Fruit fly (Drosophila melanogaster): ENCODE measurements around the gene CG14312.
A peak's percentile ranks its signal among the peaks of the same experiment; 100 is the strongest.

CG14312 gene

DNA sequence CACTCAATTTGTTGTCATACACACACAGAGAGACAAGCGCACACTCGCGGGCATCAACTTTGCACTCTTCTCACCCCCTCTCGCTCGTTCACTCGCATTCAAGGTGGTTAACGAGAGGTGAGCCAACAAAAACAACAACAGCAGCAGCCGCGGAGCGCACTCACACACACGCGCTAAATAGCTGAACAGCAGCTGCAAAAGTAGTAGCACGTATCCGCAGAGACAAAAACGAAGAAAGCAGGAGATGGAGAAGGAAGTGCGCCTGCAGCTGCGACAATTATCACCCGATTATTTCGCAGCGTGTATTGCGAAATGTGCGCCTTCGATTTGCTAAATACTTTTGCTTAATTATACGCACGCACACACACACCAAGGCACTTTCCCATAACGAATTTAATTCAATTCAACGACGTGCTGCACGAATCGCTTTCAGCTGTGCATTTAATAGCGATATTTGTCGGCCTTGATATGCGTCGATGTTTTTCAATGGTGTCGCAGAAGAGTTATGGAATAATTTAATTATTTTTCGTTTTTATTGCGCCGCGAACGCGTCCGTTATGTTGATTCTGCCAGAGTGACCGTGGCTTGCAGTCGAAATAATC is 15.1 kb upstream of the CG14312 start (continued):
- TF ChIP-seq CG1529 (GFP tag; optimal IDR thresholded peaks at IDR 0.05) (no peak), Camta (GFP tag; optimal IDR thresholded peaks at IDR 0.05) (no peak), pnt (GFP tag; optimal IDR thresholded peaks at IDR 0.05) (peak; percentile 18), pan (optimal IDR thresholded peaks at IDR 0.05) (no peak), pan (GFP tag; optimal IDR thresholded peaks at IDR 0.05 in 1 of 2, IDR thresholded peaks at IDR 0.05 in 1 of 2) (peak in 1 of 2 experiments; percentile 17), CG7786 (GFP tag; optimal IDR thresholded peaks at IDR 0.05) (no peak), ttk (GFP tag; IDR thresholded peaks at IDR 0.05) (peak; percentile 39; the same call in 1 of the 2 replicates), repo (GFP tag; optimal IDR thresholded peaks at IDR 0.05) (no peak), her (GFP tag; optimal IDR thresholded peaks at IDR 0.05) (peak; percentile 38), HmgD (GFP tag; optimal IDR thresholded peaks at IDR 0.05) (peak; percentile 64), wdn (GFP tag; IDR thresholded peaks at IDR 0.05) (no peak), CG15696 (tag; optimal IDR thresholded peaks at IDR 0.05) (no peak), ken (GFP tag; IDR thresholded peaks at IDR 0.05) (no peak; the same call in 2 of the 3 replicates), E2f2 (GFP tag; IDR thresholded peaks at IDR 0.05) (no peak), mam (GFP tag; optimal IDR thresholded peaks at IDR 0.05) (peak; percentile 25), Six4 (GFP tag; optimal IDR thresholded peaks at IDR 0.05) (no peak), NfI (GFP tag; optimal IDR thresholded peaks at IDR 0.05) (peak; percentile 14), CG6175 (GFP tag; IDR thresholded peaks at IDR 0.05) (0 out of 3 replicates have a peak, but pooled peaks have one; percentile 32), danr (GFP tag; IDR thresholded peaks at IDR 0.05) (no peak), slp2 (GFP tag; optimal IDR thresholded peaks at IDR 0.05) (no peak), CG34422 (GFP tag; IDR thresholded peaks at IDR 0.05) (peak; percentile 80; the same call in 2 of the 3 replicates), CG4360 (GFP tag; IDR thresholded peaks at IDR 0.05) (peak; percentile 95), Rx (GFP tag; IDR thresholded peaks at IDR 0.05) (no peak), CG8924 (tag; optimal IDR thresholded peaks at IDR 0.05) (no peak), ranshi (GFP tag; IDR thresholded peaks at IDR 0.05) (no peak), lab (GFP tag; optimal IDR thresholded peaks at IDR 0.05) (no peak), CG5953 (GFP tag; IDR thresholded peaks at IDR 0.05) (no peak), CG32767 (GFP tag; IDR thresholded peaks at IDR 0.05) (no peak), HLH3B (GFP tag; IDR thresholded peaks at IDR 0.05) (no peak; the same call in 1 of the 2 replicates), Mrtf (GFP tag; IDR thresholded peaks at IDR 0.05) (no peak), CG10959 (GFP tag; IDR thresholded peaks at IDR 0.05) (no peak), D19A (tag; optimal IDR thresholded peaks at IDR 0.05) (no peak), br (optimal IDR thresholded peaks at IDR 0.05) (no peak), CG4404 (GFP tag; IDR thresholded peaks at IDR 0.05) (no peak), Aef1 (GFP tag; IDR thresholded peaks at IDR 0.05) (peak; percentile 72), lov (optimal IDR thresholded peaks at IDR 0.05) (no peak), lov (GFP tag; IDR thresholded peaks at IDR 0.05) (no peak), hb (GFP tag; IDR thresholded peaks at IDR 0.05; ENCODE audit: partially characterized antibody) (no peak), unpg (GFP tag; optimal IDR thresholded peaks at IDR 0.05) (peak; percentile 3), Ada2b (GFP tag; IDR thresholded peaks at IDR 0.05) (no peak), vfl (GFP tag; optimal IDR thresholded peaks at IDR 0.05) (no peak), CG32532 (GFP tag; IDR thresholded peaks at IDR 0.05) (peak; percentile 56), Fer1 (GFP tag; optimal IDR thresholded peaks at IDR 0.05) (no peak), NC2α (GFP tag; optimal IDR thresholded peaks at IDR 0.05) (no peak), CG1603 (tag; optimal IDR thresholded peaks at IDR 0.05) (no peak), Vsx1 (GFP tag; optimal IDR thresholded peaks at IDR 0.05) (no peak), CG3995 (GFP tag; optimal IDR thresholded peaks at IDR 0.05) (no peak), twi (tag; optimal IDR thresholded peaks at IDR 0.05) (no peak), CG17568 (GFP tag; optimal IDR thresholded peaks at IDR 0.05) (no peak), CG1233 (GFP tag; optimal IDR thresholded peaks at IDR 0.05) (no peak), Dad (GFP tag; optimal IDR thresholded peaks at IDR 0.05) (no peak), CG3847 (GFP tag; IDR thresholded peaks at IDR 0.05) (no peak), bab2 (GFP tag; optimal IDR thresholded peaks at IDR 0.05) (no peak)
